Fruit fly (Drosophila melanogaster) whole organism, prepupa: ENCODE measurements around the gene CG5151.

ENCODE experiments used
- CG31627 ChIP-seq: fragments of 200-800 bp; sonication (Bioruptor generic); optimal IDR thresholded peaks from 3 replicates; lab custom pipeline; 2016; ENCODE audit warnings: missing biosample characterization, missing genetic modification characterization
- pdm3 ChIP-seq: fragments of 200-800 bp; sonication (Bioruptor generic); optimal IDR thresholded peaks from 3 replicates; lab custom pipeline; 2016; ENCODE audit warnings: missing biosample characterization, missing genetic modification characterization

DNA sequence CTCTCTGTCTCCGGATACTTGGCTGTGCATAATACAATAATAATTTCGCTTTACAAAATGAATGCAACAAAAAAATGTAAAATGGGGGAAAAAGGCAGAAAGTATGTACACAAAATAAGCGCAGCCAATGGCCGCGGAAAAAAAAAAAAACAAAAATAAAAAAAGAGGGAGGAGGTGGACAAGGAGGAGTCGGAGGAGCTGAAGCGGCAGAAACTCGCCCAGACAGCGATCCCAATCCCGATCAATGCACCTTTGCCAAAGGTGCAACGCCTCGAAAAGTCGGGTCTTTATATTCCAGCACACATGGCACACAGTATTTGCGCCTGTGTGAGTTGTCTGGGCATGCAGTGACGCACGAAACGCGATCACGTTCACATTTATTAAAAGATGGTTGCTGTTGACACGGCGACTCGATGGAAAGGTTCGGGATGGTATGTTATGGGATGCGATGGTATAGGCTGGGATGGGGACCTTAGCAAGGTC lies 31.0 kb upstream of the CG5151 start:
- TF ChIP-seq CG31627 (GFP tag; lab: Kevin White, UChicago) (no peak), pdm3 (GFP tag; lab: Kevin White, UChicago) (peak; percentile 25)
